Worm (Caenorhabditis elegans) whole organism, L2 larva: Measurements from ENCODE around the gene C27A7.3.

Source experiments
- alr-1 ChIP-seq: fragments of 150-350 bp; optimal IDR thresholded peaks from 2 replicates; lab custom pipeline; 2014; ENCODE audit warnings: missing biosample characterization, missing genetic modification characterization
- blmp-1 ChIP-seq: sonication (generic microtip); optimal IDR thresholded peaks from 2 replicates; lab custom pipeline; 2017; ENCODE audit warnings: missing genetic modification characterization, mild to moderate bottlenecking, missing compliant biosample characterization, antibody characterized with exemption, moderate library complexity; ENCODE audit not compliant: insufficient read depth
- elt-3 ChIP-seq: sonication (generic microtip); optimal IDR thresholded peaks from 2 replicates; lab custom pipeline; 2017; ENCODE audit warnings: missing biosample characterization, missing genetic modification characterization
- fos-1 ChIP-seq: fragments of 150-350 bp; optimal IDR thresholded peaks from 2 replicates; lab custom pipeline; 2014; ENCODE audit warnings: missing biosample characterization, missing genetic modification characterization
- lin-39 ChIP-seq: fragments of 150-350 bp; optimal IDR thresholded peaks from 2 replicates; lab custom pipeline; 2014; ENCODE audit warnings: missing biosample characterization, missing genetic modification reagents, missing genetic modification characterization
- lsy-2 ChIP-seq, 2 experiments: fragments of 150-350 bp in 1 of 2; sonication (generic microtip) in 1 of 2; optimal IDR thresholded peaks; 2 replicates each; lab custom pipeline; 2014 to 2017; ENCODE audit warnings: missing biosample characterization in 2 of 2, missing genetic modification characterization in 2 of 2
- nhr-11 ChIP-seq: fragments of 150-350 bp; optimal IDR thresholded peaks from 2 replicates; lab custom pipeline; 2014; ENCODE audit warnings: missing biosample characterization, missing genetic modification characterization
- nhr-23 ChIP-seq: fragments of 150-350 bp; optimal IDR thresholded peaks from 2 replicates; lab custom pipeline; 2014; ENCODE audit warnings: missing biosample characterization, missing genetic modification reagents, missing genetic modification characterization
- nhr-6 ChIP-seq: fragments of 150-350 bp; optimal IDR thresholded peaks from 2 replicates; lab custom pipeline; 2014; ENCODE audit warnings: missing biosample characterization, missing genetic modification characterization
- nhr-77 ChIP-seq: fragments of 150-350 bp; optimal IDR thresholded peaks from 2 replicates; lab custom pipeline; 2014; ENCODE audit warnings: missing biosample characterization, missing genetic modification characterization
- unc-39 ChIP-seq: fragments of 150-350 bp; optimal IDR thresholded peaks from 2 replicates; lab custom pipeline; 2014; ENCODE audit warnings: missing biosample characterization, missing genetic modification characterization

ce11 chrV:12120381-12120780 lies 20.3 kb upstream of the C27A7.3 start, which contains the start of gene C13C4.7:
- TF ChIP-seq nhr-6 (tag; lab: Kevin White, UChicago) (no peak), nhr-77 (tag; lab: Kevin White, UChicago) (no peak), nhr-11 (no peak), unc-39 (tag; lab: Kevin White, UChicago) (no peak), elt-3 (no peak), blmp-1 (no peak), lsy-2 (tag; optimal IDR thresholded peaks at IDR 0.05; lab: Kevin White, UChicago) (no peak), fos-1 (tag; lab: Kevin White, UChicago) (no peak), lin-39 (no peak), alr-1 (tag; lab: Kevin White, UChicago) (no peak), nhr-23 (tag; lab: Kevin White, UChicago) (no peak)
